Worm (Caenorhabditis elegans) whole organism, young adult: ENCODE results near the gene fut-8.

ENCODE experiments used
- B0035.1 ChIP-seq: sonication (generic microtip); optimal IDR thresholded peaks from 2 replicates; lab custom pipeline; 2016; ENCODE audit warnings: missing genetic modification characterization, mild to moderate bottlenecking, missing compliant biosample characterization, missing genotype, missing genetic modification reagents
- F23B12.7 ChIP-seq: sonication (generic microtip); optimal IDR thresholded peaks from 2 replicates; lab custom pipeline; 2017; ENCODE audit warnings: missing genetic modification characterization, mild to moderate bottlenecking, missing compliant biosample characterization, antibody characterized with exemption, moderate library complexity; ENCODE audit not compliant: insufficient read depth
- F57A8.1 ChIP-seq: fragments of 200-800 bp; sonication (Bioruptor generic); optimal IDR thresholded peaks from 2 replicates; lab custom pipeline; 2018; ENCODE audit warnings: mild to moderate bottlenecking, missing genetic modification characterization, moderate library complexity, missing compliant biosample characterization
- K12H6.12 ChIP-seq: fragments of 200-800 bp; sonication (Bioruptor generic); optimal IDR thresholded peaks from 2 replicates; lab custom pipeline; 2018; ENCODE audit warnings: mild to moderate bottlenecking, missing genetic modification characterization, missing compliant biosample characterization
- T26A5.8 ChIP-seq: sonication (generic microtip); optimal IDR thresholded peaks from 2 replicates; lab custom pipeline; 2016; ENCODE audit warnings: missing genetic modification characterization, missing compliant biosample characterization
- Y53G8AR.9 ChIP-seq: fragments of 200-800 bp; sonication (Bioruptor generic); conservative IDR thresholded peaks from 2 replicates; pipeline ENCODE4 v1.3.6; 2022; ENCODE audit warnings: missing genetic modification reagents, missing genetic modification characterization, missing compliant biosample characterization
- Y67H2A.10 ChIP-seq: fragments of 200-800 bp; sonication (Bioruptor generic); conservative IDR thresholded peaks from 2 replicates; pipeline ENCODE4 v1.3.6; 2022; ENCODE audit warnings: missing genetic modification reagents, missing genetic modification characterization, missing compliant biosample characterization
- Y95B8A.8 ChIP-seq: fragments of 200-800 bp; sonication (Bioruptor generic); IDR thresholded peaks from 2 replicates; pipeline ENCODE4 v1.3.6; 2022; ENCODE audit warnings: missing genetic modification reagents, missing genetic modification characterization, missing compliant biosample characterization
- cebp-2 ChIP-seq: fragments of 200-800 bp; sonication (Bioruptor generic); IDR thresholded peaks from 2 replicates; pipeline ENCODE4 v1.3.6; 2022; ENCODE audit warnings: missing genetic modification characterization, missing compliant biosample characterization
- ceh-100 ChIP-seq: fragments of 200-800 bp; sonication (Bioruptor generic); IDR thresholded peaks from 2 replicates; pipeline ENCODE4 v1.3.6; 2022; ENCODE audit warnings: missing genetic modification reagents, missing genetic modification characterization, missing compliant biosample characterization
- ceh-58 ChIP-seq: fragments of 200-800 bp; sonication (Bioruptor generic); IDR thresholded peaks from 2 replicates; pipeline ENCODE4 v1.3.6; 2022; ENCODE audit warnings: missing genetic modification characterization, missing compliant biosample characterization
- dox-1 ChIP-seq: fragments of 200-800 bp; sonication (Bioruptor generic); IDR thresholded peaks from 2 replicates; pipeline ENCODE4 v1.3.6; 2022; ENCODE audit warnings: missing genetic modification reagents, missing genetic modification characterization, missing compliant biosample characterization
- egl-44 ChIP-seq: fragments of 200-800 bp; sonication (Bioruptor generic); IDR thresholded peaks from 2 replicates; pipeline ENCODE4 v1.3.6; 2022; ENCODE audit warnings: missing genetic modification reagents, missing genetic modification characterization, missing compliant biosample characterization
- fkh-3 ChIP-seq: sonication (generic microtip); optimal IDR thresholded peaks from 2 replicates; lab custom pipeline; 2016; ENCODE audit warnings: mild to moderate bottlenecking, missing genetic modification characterization, missing compliant biosample characterization
- him-1 ChIP-seq: sonication (generic microtip); optimal IDR thresholded peaks from 2 replicates; lab custom pipeline; 2016; ENCODE audit warnings: missing genotype, missing genetic modification reagents, missing genetic modification characterization, missing compliant biosample characterization
- hmg-1.2 ChIP-seq: fragments of 200-800 bp; sonication (Bioruptor generic); IDR thresholded peaks from 2 replicates; pipeline ENCODE4 v1.3.6; 2022; ENCODE audit warnings: missing genetic modification reagents, missing genetic modification characterization, missing compliant biosample characterization
- hrde-1 ChIP-seq: sonication (generic microtip); optimal IDR thresholded peaks from 2 replicates; lab custom pipeline; 2016; ENCODE audit warnings: missing genetic modification characterization, mild to moderate bottlenecking, missing compliant biosample characterization, moderate library complexity, missing genotype, missing genetic modification reagents, borderline replicate concordance
- hsf-1 ChIP-seq: fragments of 200-800 bp; sonication (Bioruptor generic); IDR thresholded peaks from 2 replicates; pipeline ENCODE4 v1.3.6; 2022; ENCODE audit warnings: missing genetic modification reagents, missing genetic modification characterization, missing compliant biosample characterization
- let-607 ChIP-seq, 2 experiments: fragments of 200-800 bp in 1 of 2; sonication (Bioruptor generic) in 1 of 2; sonication (generic microtip) in 1 of 2; optimal IDR thresholded peaks; 2 replicates each; lab custom pipeline; 2016 to 2018; ENCODE audit warnings: mild to moderate bottlenecking in 2 of 2, missing compliant biosample characterization in 2 of 2, missing genetic modification characterization in 2 of 2, moderate library complexity in 2 of 2, missing genotype in 1 of 2
- lin-35 ChIP-seq, 3 experiments: fragments of 150-350 bp in 2 of 3; sonication (generic microtip) in 1 of 3; optimal IDR thresholded peaks; 2 replicates each; lab custom pipeline; 2014 to 2018; ENCODE audit warnings: missing biosample characterization in 3 of 3, missing genetic modification characterization in 3 of 3, missing genetic modification reagents in 3 of 3
- lin-54 ChIP-seq: fragments of 200-800 bp; sonication (Bioruptor generic); optimal IDR thresholded peaks from 2 replicates; lab custom pipeline; 2018; ENCODE audit warnings: mild to moderate bottlenecking, missing genetic modification characterization, missing compliant biosample characterization
- lsl-1 ChIP-seq: fragments of 200-800 bp; sonication (Bioruptor generic); optimal IDR thresholded peaks from 2 replicates; lab custom pipeline; 2018; ENCODE audit warnings: mild to moderate bottlenecking, missing genetic modification characterization, moderate library complexity, missing compliant biosample characterization
- nfyb-1 ChIP-seq: fragments of 200-800 bp; sonication (Bioruptor generic); IDR thresholded peaks from 2 replicates; pipeline ENCODE4 v1.3.6; 2022; ENCODE audit warnings: missing genetic modification reagents, missing genetic modification characterization, missing compliant biosample characterization
- nhr-120 ChIP-seq: fragments of 200-800 bp; sonication (Bioruptor generic); IDR thresholded peaks from 2 replicates; pipeline ENCODE4 v1.3.6; 2022; ENCODE audit warnings: missing genetic modification characterization, missing compliant biosample characterization
- nhr-27 ChIP-seq: fragments of 200-800 bp; sonication (Bioruptor generic); optimal IDR thresholded peaks from 2 replicates; lab custom pipeline; 2018; ENCODE audit warnings: mild to moderate bottlenecking, missing genetic modification characterization, moderate library complexity, missing compliant biosample characterization
- nhr-80 ChIP-seq: sonication (generic microtip); optimal IDR thresholded peaks from 2 replicates; lab custom pipeline; 2016; ENCODE audit warnings: missing genetic modification characterization, missing compliant biosample characterization
- sdz-38 ChIP-seq: sonication (generic microtip); optimal IDR thresholded peaks from 2 replicates; lab custom pipeline; 2016; ENCODE audit warnings: missing genotype, missing genetic modification characterization, missing compliant biosample characterization
- sptf-2 ChIP-seq: fragments of 200-800 bp; sonication (Bioruptor generic); optimal IDR thresholded peaks from 2 replicates; lab custom pipeline; 2018; ENCODE audit warnings: mild to moderate bottlenecking, missing genetic modification characterization, missing compliant biosample characterization
- unc-130 ChIP-seq: sonication (generic microtip); optimal IDR thresholded peaks from 2 replicates; lab custom pipeline; 2016; ENCODE audit warnings: missing genetic modification reagents, missing genetic modification characterization, missing compliant biosample characterization
- unc-62 ChIP-seq: fragments of 150-350 bp; optimal IDR thresholded peaks from 2 replicates; lab custom pipeline; 2014; ENCODE audit warnings: missing biosample characterization, missing genetic modification reagents, missing genetic modification characterization
- zim-3 ChIP-seq: sonication (generic microtip); optimal IDR thresholded peaks from 2 replicates; lab custom pipeline; 2017; ENCODE audit warnings: mild to moderate bottlenecking, missing genetic modification characterization, moderate library complexity, missing compliant biosample characterization
- ztf-18 ChIP-seq: sonication (generic microtip); optimal IDR thresholded peaks from 2 replicates; lab custom pipeline; 2016; ENCODE audit warnings: missing genotype, mild to moderate bottlenecking, missing genetic modification characterization, missing compliant biosample characterization
- ztf-3 ChIP-seq: fragments of 200-800 bp; sonication (Bioruptor generic); optimal IDR thresholded peaks from 2 replicates; lab custom pipeline; 2018; ENCODE audit warnings: mild to moderate bottlenecking, missing genetic modification characterization, missing compliant biosample characterization
- ztf-6 ChIP-seq: fragments of 200-800 bp; sonication (Bioruptor generic); IDR thresholded peaks from 2 replicates; pipeline ENCODE4 v1.3.6; 2022; ENCODE audit warnings: missing genetic modification reagents, missing genetic modification characterization, missing compliant biosample characterization

Gene fut-8

DNA sequence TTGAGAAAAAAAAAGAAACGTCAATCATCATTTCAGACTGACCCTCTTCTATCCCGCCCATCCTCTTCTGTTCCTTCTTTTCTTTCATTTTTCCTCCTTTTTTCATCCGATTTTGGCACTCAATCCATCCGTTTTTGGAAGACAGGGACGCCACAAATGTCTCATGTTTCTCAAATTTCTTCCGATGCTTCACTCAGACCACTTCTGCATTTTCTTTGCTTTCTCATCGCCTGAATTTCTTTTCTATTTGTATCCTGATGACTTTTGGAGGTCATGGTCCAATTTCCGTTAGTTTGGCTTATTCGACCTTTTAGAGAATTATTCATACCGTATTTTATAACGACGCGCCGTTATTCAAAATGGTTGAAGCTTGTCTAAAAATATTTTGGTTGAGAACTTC lies 17.7 kb downstream of the fut-8 start:
- TF ChIP-seq him-1 (no peak), sdz-38 (tag; lab: Kevin White, UChicago) (no peak)
- TF ChIP-seq, all 124 proteins: peak for 0

- TF ChIP-seq K12H6.12 (peak; percentile 13), lin-35 (GFP tag; optimal IDR thresholded peaks at IDR 0.05; lab: Kevin White, UChicago) (peak in 1 of 3 experiments; percentile 18), F23B12.7 (tag; lab: Kevin White, UChicago) (no peak)
Observed at ce11 chrV:5964658-5965178, 25.6 kb downstream of the fut-8 start.

ce11 chrV:5963696-5964095 lies 26.6 kb downstream of the fut-8 start, which contains the start of gene pcm-1:
Gene pcm-1 (minus strand): TSS chrV:5963882.
- TF ChIP-seq F57A8.1 (GFP tag; lab: Kevin White, UChicago): no peak
- TF ChIP-seq unc-130 (GFP tag; lab: Kevin White, UChicago): no peak
- no peak for TF ChIP-seq Y95B8A.8 (GFP tag; lab: Robert Waterston, UW)
- TF ChIP-seq zim-3: no peak
- no peak for TF ChIP-seq B0035.1 (tag; lab: Kevin White, UChicago)
- TF ChIP-seq egl-44 (GFP tag; lab: Robert Waterston, UW): no peak
- peak; percentile 45; the same call in 1 of the 2 replicates for TF ChIP-seq hmg-1.2 (GFP tag; lab: Robert Waterston, UW)
- no peak for TF ChIP-seq let-607 (tag; optimal IDR thresholded peaks at IDR 0.05; lab: Kevin White, UChicago)
- TF ChIP-seq K12H6.12: peak; percentile 33
- no peak for TF ChIP-seq Y53G8AR.9
- no peak for TF ChIP-seq sptf-2 (GFP tag; lab: Kevin White, UChicago)
- no peak for TF ChIP-seq ceh-58 (GFP tag; lab: Robert Waterston, UW)
- TF ChIP-seq ceh-100 (GFP tag; lab: Robert Waterston, UW): no peak

DNA sequence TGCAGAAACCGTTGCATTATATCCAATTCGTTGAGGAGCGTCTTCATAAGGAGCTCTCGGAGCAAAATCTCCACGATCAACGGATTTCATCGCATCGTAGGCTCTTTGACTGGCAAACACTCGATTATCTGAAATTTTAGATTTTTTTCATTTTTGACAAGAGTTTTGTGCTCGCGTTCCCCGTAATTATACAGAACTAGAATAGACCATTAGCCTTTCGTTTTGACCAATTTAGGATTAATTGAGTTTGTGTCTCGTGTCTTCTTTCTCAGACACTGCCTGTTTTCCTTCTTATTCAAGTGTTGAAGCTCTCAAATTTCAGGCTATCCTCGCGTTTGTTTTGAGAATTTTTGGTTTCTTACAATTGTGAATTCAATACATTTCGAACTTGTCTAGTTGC lies 27.2 kb downstream of the fut-8 start:
- TF ChIP-seq egl-44 (GFP tag; lab: Robert Waterston, UW): no peak
- TF ChIP-seq sdz-38 (tag; lab: Kevin White, UChicago): no peak
- TF ChIP-seq ztf-18: no peak
- no peak for TF ChIP-seq him-1
- TF ChIP-seq nhr-120 (GFP tag; lab: Robert Waterston, UW): no peak
- no peak for TF ChIP-seq nfyb-1 (GFP tag; lab: Robert Waterston, UW)
- no peak for TF ChIP-seq hsf-1 (GFP tag; lab: Robert Waterston, UW)
- no peak for TF ChIP-seq T26A5.8 (tag; lab: Kevin White, UChicago)

DNA sequence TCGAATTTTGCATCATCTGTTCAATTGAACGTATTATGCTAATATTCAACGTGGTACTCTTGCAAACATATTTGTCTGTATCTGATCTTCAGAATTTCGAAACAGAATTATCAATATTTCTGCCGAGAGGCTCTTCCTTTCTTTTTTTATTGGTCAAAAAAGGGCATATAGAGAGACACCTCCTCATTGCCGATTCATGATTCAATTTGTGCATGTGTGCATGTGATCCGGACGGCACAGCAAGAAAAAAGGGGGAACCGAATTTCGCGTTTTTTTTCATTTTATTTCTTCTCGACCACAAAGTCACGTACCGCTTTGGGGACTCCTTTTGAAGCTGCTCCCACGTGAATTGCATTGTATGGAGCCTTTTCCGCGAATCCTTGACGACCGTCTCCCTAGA lies 28.8 kb downstream of the fut-8 start, which contains the start of gene mcp-1:
Gene mcp-1, plus strand, starts transcription at position 292 of the 400 bp plus-strand sequence.
- no peak for TF ChIP-seq lsl-1 (GFP tag; lab: Kevin White, UChicago)
- 0 out of 2 replicates have a peak, but pooled peaks have one; percentile 16 for TF ChIP-seq cebp-2 (GFP tag; lab: Robert Waterston, UW)

DNA sequence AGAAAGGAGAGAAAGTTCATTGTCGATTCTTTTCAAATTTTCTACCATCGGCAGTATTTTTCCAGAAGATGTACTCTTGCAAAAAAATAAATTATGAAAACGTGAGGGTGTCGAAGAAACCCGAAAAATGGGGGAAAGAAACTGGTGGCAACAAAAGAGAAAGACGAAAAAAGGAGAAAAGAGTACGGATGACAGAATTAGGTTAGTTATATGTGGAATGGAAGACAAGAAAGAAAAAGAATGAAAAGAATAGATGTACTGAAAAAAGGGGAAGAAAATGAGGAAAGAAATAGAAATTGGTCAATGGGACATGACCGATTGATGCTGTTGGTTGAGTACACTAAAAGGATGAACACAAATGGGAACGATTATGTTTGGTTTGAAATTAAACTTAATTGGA lies 34.7 kb downstream of the fut-8 start:
- no peak for TF ChIP-seq nhr-27 (tag; lab: Kevin White, UChicago)
- no peak for TF ChIP-seq ztf-6
- no peak for TF ChIP-seq nhr-80
- no peak for TF ChIP-seq ztf-3 (GFP tag; lab: Kevin White, UChicago)
- no peak for TF ChIP-seq fkh-3 (tag; lab: Kevin White, UChicago)
- TF ChIP-seq unc-62: no peak
- no peak for TF ChIP-seq K12H6.12
- no peak for TF ChIP-seq dox-1 (GFP tag; lab: Robert Waterston, UW)
- no peak for TF ChIP-seq lin-54 (GFP tag; lab: Kevin White, UChicago)
- TF ChIP-seq Y67H2A.10 (GFP tag; lab: Robert Waterston, UW): no peak
- no peak for TF ChIP-seq hrde-1 (tag; lab: Kevin White, UChicago)
